Worm (Caenorhabditis elegans) whole organism, L4 larva: ENCODE data around the gene K08F4.5.

Experiments used
- hif-1 ChIP-seq, 2 experiments: sonication (generic microtip); optimal IDR thresholded peaks; 2 replicates each; lab custom pipeline; 2016 to 2017; ENCODE audit warnings: missing compliant biosample characterization in 2 of 2, missing genetic modification characterization in 2 of 2, missing genetic modification reagents in 2 of 2, missing genotype in 2 of 2, mild to moderate bottlenecking in 1 of 2
- lim-7 ChIP-seq: fragments of 200-800 bp; sonication (Bioruptor generic); IDR thresholded peaks from 2 replicates; pipeline ENCODE4 v1.3.6; 2022; ENCODE audit warnings: missing genetic modification characterization, missing compliant biosample characterization

DNA sequence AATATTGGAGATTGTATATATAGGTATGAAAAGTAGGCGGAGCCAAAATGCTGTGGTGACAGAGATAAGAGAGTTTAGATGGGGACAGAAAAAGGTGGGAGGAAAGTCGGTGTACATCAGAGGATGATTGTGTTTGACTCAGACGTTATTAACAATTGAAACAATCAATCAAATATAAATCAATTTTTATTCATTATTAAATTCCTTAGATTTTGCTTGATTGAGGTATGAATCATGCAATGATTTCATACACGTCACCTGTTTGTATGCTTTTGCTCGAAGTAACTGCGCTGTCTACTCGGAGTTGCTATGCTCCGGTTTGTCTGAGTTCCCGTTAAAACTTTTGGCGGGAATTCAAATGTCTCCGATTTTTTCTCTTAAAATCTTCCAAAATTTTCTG lies 20.6 kb downstream of the K08F4.5 start, which contains the start of gene C04G2.10:
- TF ChIP-seq hif-1 (tag; optimal IDR thresholded peaks at IDR 0.05; lab: Kevin White, UChicago) (no peak), lim-7 (no peak)
